Fruit fly (Drosophila melanogaster) whole organism, embryonic: ENCODE data around the gene Hasp.

Source experiments
- Antp ChIP-seq: fragments of 200-800 bp; sonication (Bioruptor generic); optimal IDR thresholded peaks from 3 replicates; lab custom pipeline; 2016; ENCODE audit warnings: missing biosample characterization, missing genetic modification characterization
- CG12391 ChIP-seq: fragments of 200-800 bp; sonication (Bioruptor generic); optimal IDR thresholded peaks from 3 replicates; lab custom pipeline; 2018; ENCODE audit warnings: missing biosample characterization, mild to moderate bottlenecking, missing genetic modification characterization, moderate library complexity
- CG13287 ChIP-seq: fragments of 200-800 bp; sonication (Bioruptor generic); IDR thresholded peaks from 2 replicates; pipeline ENCODE4 v1.3.6; 2022; ENCODE audit warnings: missing biosample characterization, missing genetic modification characterization; ENCODE audit not compliant: partially characterized antibody
- CG13296 ChIP-seq: fragments of 200-800 bp; sonication (Bioruptor generic); optimal IDR thresholded peaks from 3 replicates; lab custom pipeline; 2018; ENCODE audit warnings: missing biosample characterization, mild to moderate bottlenecking, missing genetic modification characterization
- CG15011 ChIP-seq: fragments of 200-800 bp; sonication (Bioruptor generic); optimal IDR thresholded peaks from 3 replicates; lab custom pipeline; 2018; ENCODE audit warnings: missing biosample characterization, mild to moderate bottlenecking, missing genetic modification characterization
- CG1529 ChIP-seq: fragments of 200-800 bp; sonication (Bioruptor generic); optimal IDR thresholded peaks from 3 replicates; lab custom pipeline; 2018; ENCODE audit warnings: missing biosample characterization, missing genetic modification characterization
- CG16779 ChIP-seq: fragments of 200-800 bp; sonication (Bioruptor generic); IDR thresholded peaks from 2 replicates; pipeline ENCODE4 v1.3.6; 2022; ENCODE audit warnings: missing biosample characterization, missing genetic modification characterization
- CG18476 ChIP-seq: fragments of 200-800 bp; sonication (Bioruptor generic); optimal IDR thresholded peaks from 2 replicates; lab custom pipeline; 2016; ENCODE audit warnings: missing biosample characterization, mild to moderate bottlenecking, missing genetic modification characterization
- CG2202 ChIP-seq: fragments of 200-800 bp; sonication (Bioruptor generic); optimal IDR thresholded peaks from 2 replicates; lab custom pipeline; 2018; ENCODE audit warnings: missing biosample characterization, mild to moderate bottlenecking, missing genetic modification characterization
- CG3065 ChIP-seq: fragments of 200-800 bp; sonication (Bioruptor generic); optimal IDR thresholded peaks from 2 replicates; lab custom pipeline; 2016; ENCODE audit warnings: missing biosample characterization, missing genetic modification characterization
- CG31441 ChIP-seq: fragments of 200-800 bp; sonication (Bioruptor generic); IDR thresholded peaks from 2 replicates; pipeline ENCODE4 v1.3.6; 2022; ENCODE audit warnings: missing biosample characterization, missing genetic modification characterization
- CG32532 ChIP-seq: fragments of 200-800 bp; sonication (Bioruptor generic); IDR thresholded peaks from 2 replicates; pipeline ENCODE4 v1.3.6; 2022; ENCODE audit warnings: missing biosample characterization, missing genetic modification characterization
- CG3281 ChIP-seq: fragments of 200-800 bp; sonication (Bioruptor generic); optimal IDR thresholded peaks from 3 replicates; lab custom pipeline; 2017; ENCODE audit warnings: missing biosample characterization, mild to moderate bottlenecking, missing genetic modification characterization
- CG4282 ChIP-seq: fragments of 200-800 bp; sonication (Bioruptor generic); optimal IDR thresholded peaks from 2 replicates; lab custom pipeline; 2016; ENCODE audit warnings: missing biosample characterization, missing genetic modification characterization
- CG5180 ChIP-seq: fragments of 200-800 bp; sonication (Bioruptor generic); optimal IDR thresholded peaks from 3 replicates; lab custom pipeline; 2017; ENCODE audit warnings: missing biosample characterization, missing genetic modification characterization, mild to moderate bottlenecking, moderate library complexity, missing genetic modification reagents
- CG7839 ChIP-seq: fragments of 200-800 bp; sonication (Bioruptor generic); optimal IDR thresholded peaks from 3 replicates; lab custom pipeline; 2018; ENCODE audit warnings: missing biosample characterization, mild to moderate bottlenecking, missing genetic modification characterization, moderate library complexity
- CG7963 ChIP-seq: fragments of 200-800 bp; sonication (Bioruptor generic); IDR thresholded peaks from 3 replicates; pipeline ENCODE4 v1.3.6; 2022; ENCODE audit warnings: missing biosample characterization, missing genetic modification characterization; ENCODE audit not compliant: partially characterized antibody
- CkIIα-i1 ChIP-seq: fragments of 200-800 bp; sonication (Bioruptor generic); IDR thresholded peaks from 2 replicates; pipeline ENCODE4 v1.3.6; 2022; ENCODE audit warnings: missing biosample characterization, missing genetic modification characterization
- Dll ChIP-seq: fragments of 200-800 bp; sonication (Bioruptor generic); IDR thresholded peaks from 4 replicates; pipeline ENCODE4 v1.3.6; 2022; ENCODE audit warnings: missing biosample characterization, missing genetic modification characterization; ENCODE audit not compliant: partially characterized antibody
- GATAe ChIP-seq: fragments of 200-800 bp; sonication (Bioruptor generic); conservative IDR thresholded peaks from 2 replicates; pipeline ENCODE4 v1.3.6; 2022; ENCODE audit warnings: missing biosample characterization, missing genetic modification characterization
- H15 ChIP-seq: fragments of 200-800 bp; sonication (Bioruptor generic); IDR thresholded peaks from 3 replicates; pipeline ENCODE4 v1.3.6; 2022; ENCODE audit warnings: missing biosample characterization, missing genetic modification characterization
- HHEX ChIP-seq: fragments of 200-800 bp; sonication (Bioruptor generic); optimal IDR thresholded peaks from 3 replicates; lab custom pipeline; 2017; ENCODE audit warnings: missing biosample characterization, mild to moderate bottlenecking, missing genetic modification characterization, missing genetic modification reagents
- HLH54F ChIP-seq: fragments of 200-800 bp; sonication (Bioruptor generic); optimal IDR thresholded peaks from 3 replicates; lab custom pipeline; 2016; ENCODE audit warnings: missing biosample characterization, missing genetic modification characterization
- Hmx ChIP-seq: fragments of 200-800 bp; sonication (Bioruptor generic); optimal IDR thresholded peaks from 2 replicates; lab custom pipeline; 2016; ENCODE audit warnings: missing biosample characterization, missing genetic modification characterization
- Hr3 ChIP-seq: fragments of 200-800 bp; sonication (Bioruptor generic); optimal IDR thresholded peaks from 3 replicates; lab custom pipeline; 2016; ENCODE audit warnings: missing biosample characterization, missing genetic modification characterization
- Hr78 ChIP-seq, 2 experiments: fragments of 200-800 bp in 1 of 2; fragments of >200 bp in 1 of 2; sonication (Bioruptor generic) in 1 of 2; optimal IDR thresholded peaks; 2 replicates each; lab custom pipeline; 2017 to 2019; ENCODE audit warnings: missing biosample characterization in 2 of 2, missing genetic modification characterization in 2 of 2, mild to moderate bottlenecking in 1 of 2, moderate library complexity in 1 of 2
- Mad ChIP-seq: fragments of 200-800 bp; sonication (Bioruptor generic); optimal IDR thresholded peaks from 2 replicates; lab custom pipeline; 2016; ENCODE audit warnings: missing biosample characterization, missing genetic modification characterization
- Ravus ChIP-seq: fragments of 200-800 bp; sonication (Bioruptor generic); IDR thresholded peaks from 2 replicates; pipeline ENCODE4 v1.3.6; 2022; ENCODE audit warnings: missing biosample characterization, missing genetic modification characterization
- amos ChIP-seq: fragments of 200-800 bp; sonication (Bioruptor generic); IDR thresholded peaks from 2 replicates; pipeline ENCODE4 v1.3.6; 2022; ENCODE audit warnings: missing biosample characterization, missing genetic modification characterization; ENCODE audit not compliant: partially characterized antibody
- br ChIP-seq: fragments of >200 bp; optimal IDR thresholded peaks from 2 replicates; lab custom pipeline; 2017
- chif ChIP-seq, 2 experiments: fragments of 200-800 bp; sonication (Bioruptor generic); optimal IDR thresholded peaks; 3 replicates each; lab custom pipeline; 2016; ENCODE audit warnings: missing biosample characterization in 2 of 2, missing genetic modification characterization in 2 of 2
- chinmo ChIP-seq: fragments of 200-800 bp; sonication (Bioruptor generic); IDR thresholded peaks from 4 replicates; pipeline ENCODE4 v1.3.6; 2022; ENCODE audit warnings: missing biosample characterization, missing genetic modification characterization; ENCODE audit not compliant: partially characterized antibody
- chm ChIP-seq: fragments of 200-800 bp; sonication (Bioruptor generic); IDR thresholded peaks from 2 replicates; pipeline ENCODE4 v1.3.6; 2022; ENCODE audit warnings: missing biosample characterization, missing genetic modification characterization
- crol ChIP-seq: fragments of 200-800 bp; sonication (Bioruptor generic); IDR thresholded peaks from 2 replicates; pipeline ENCODE4 v1.3.6; 2022; ENCODE audit warnings: missing biosample characterization, missing genetic modification characterization
- dm ChIP-seq: fragments of 200-800 bp; sonication (Bioruptor generic); optimal IDR thresholded peaks from 3 replicates; lab custom pipeline; 2016; ENCODE audit warnings: missing biosample characterization, missing genetic modification characterization
- dpn ChIP-seq, 2 experiments: fragments of 200-800 bp; sonication (Bioruptor generic); optimal IDR thresholded peaks; 3 replicates each; lab custom pipeline; 2016; ENCODE audit warnings: missing biosample characterization in 2 of 2, missing genetic modification characterization in 2 of 2
- esg ChIP-seq: fragments of 200-800 bp; sonication (Bioruptor generic); conservative IDR thresholded peaks from 2 replicates; pipeline ENCODE4 v1.3.6; 2022; ENCODE audit warnings: missing biosample characterization, missing genetic modification characterization
- fd102C ChIP-seq: fragments of 200-800 bp; sonication (Bioruptor generic); optimal IDR thresholded peaks from 2 replicates; lab custom pipeline; 2018; ENCODE audit warnings: missing biosample characterization, mild to moderate bottlenecking, missing genetic modification characterization, moderate library complexity
- h ChIP-seq: fragments of >200 bp; optimal IDR thresholded peaks from 2 replicates; lab custom pipeline; 2017
- jumu ChIP-seq: fragments of 200-800 bp; sonication (Bioruptor generic); optimal IDR thresholded peaks from 3 replicates; lab custom pipeline; 2016; ENCODE audit warnings: missing biosample characterization, missing genetic modification characterization
- kni ChIP-seq: fragments of 200-800 bp; sonication (Bioruptor generic); optimal IDR thresholded peaks from 3 replicates; lab custom pipeline; 2017; ENCODE audit warnings: mild to moderate bottlenecking, missing biosample characterization, missing genetic modification reagents, missing genetic modification characterization
- lmd ChIP-seq: fragments of 200-800 bp; sonication (Bioruptor generic); IDR thresholded peaks from 2 replicates; pipeline ENCODE4 v1.3.6; 2022; ENCODE audit warnings: missing biosample characterization, missing genetic modification characterization
- mirr ChIP-seq: fragments of 200-800 bp; sonication (Bioruptor generic); optimal IDR thresholded peaks from 3 replicates; lab custom pipeline; 2018; ENCODE audit warnings: missing biosample characterization, mild to moderate bottlenecking, missing genetic modification characterization
- odd ChIP-seq: fragments of 200-800 bp; sonication (Bioruptor generic); optimal IDR thresholded peaks from 2 replicates; lab custom pipeline; 2017; ENCODE audit warnings: missing biosample characterization, mild to moderate bottlenecking, missing genetic modification characterization
- peb ChIP-seq: fragments of 200-800 bp; sonication (Bioruptor generic); IDR thresholded peaks from 2 replicates; pipeline ENCODE4 v1.3.6; 2022; ENCODE audit warnings: missing biosample characterization, missing genetic modification characterization
- salm ChIP-seq: fragments of 200-800 bp; sonication (Bioruptor generic); optimal IDR thresholded peaks from 2 replicates; lab custom pipeline; 2018; ENCODE audit warnings: missing biosample characterization, mild to moderate bottlenecking, missing genetic modification characterization
- sim ChIP-seq: fragments of 200-800 bp; sonication (Bioruptor generic); IDR thresholded peaks from 2 replicates; pipeline ENCODE4 v1.3.6; 2022; ENCODE audit warnings: missing biosample characterization, missing genetic modification characterization
- slp2 ChIP-seq: fragments of 200-800 bp; sonication (Bioruptor generic); optimal IDR thresholded peaks from 2 replicates; lab custom pipeline; 2016; ENCODE audit warnings: missing biosample characterization, missing genetic modification characterization
- sqz ChIP-seq: fragments of 200-800 bp; sonication (Bioruptor generic); optimal IDR thresholded peaks from 3 replicates; lab custom pipeline; 2018; ENCODE audit warnings: missing biosample characterization, mild to moderate bottlenecking, missing genetic modification characterization
- tap ChIP-seq: fragments of 200-800 bp; optimal IDR thresholded peaks from 3 replicates; lab custom pipeline; 2019; ENCODE audit warnings: missing biosample characterization, mild to moderate bottlenecking, missing genetic modification characterization, moderate library complexity
- tgo ChIP-seq: fragments of 200-800 bp; sonication (Bioruptor generic); IDR thresholded peaks from 3 replicates; pipeline ENCODE4 v1.3.6; 2022; ENCODE audit warnings: missing biosample characterization, missing genetic modification characterization
- wor ChIP-seq: fragments of 200-800 bp; sonication (Bioruptor generic); IDR thresholded peaks from 2 replicates; pipeline ENCODE4 v1.3.6; 2022; ENCODE audit warnings: missing biosample characterization, missing genetic modification characterization

The Hasp gene

DNA sequence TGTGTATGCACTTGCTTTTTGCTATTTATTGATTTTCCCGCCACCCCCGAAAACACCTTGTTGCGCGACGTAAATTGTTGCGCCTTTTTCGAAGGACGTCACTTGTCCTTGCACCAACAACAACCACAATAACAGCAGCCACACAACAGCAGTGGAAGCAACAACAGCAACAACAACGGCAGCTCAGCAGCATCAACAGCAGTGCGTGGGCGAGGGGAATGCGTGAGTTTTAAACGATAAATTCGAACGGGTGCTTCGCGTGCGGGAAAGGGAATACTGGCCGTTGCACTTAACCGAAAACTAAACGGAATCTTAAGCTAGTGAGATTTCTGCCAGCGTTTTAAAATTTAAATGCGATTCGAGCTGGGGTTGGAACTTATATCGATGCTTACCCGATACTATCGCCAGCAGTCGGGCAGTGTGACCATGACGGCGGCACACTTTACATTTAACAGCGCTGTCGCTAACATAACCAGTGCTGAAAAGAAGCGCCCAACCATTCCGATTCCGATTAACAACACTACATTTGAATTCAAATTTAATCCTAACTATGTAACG is 8.6 kb downstream of the Hasp start, which contains the start of gene cyst (continued):
- TF ChIP-seq CG4282 (GFP tag; lab: Kevin White, UChicago): peak; percentile 10
- TF ChIP-seq CG3281 (GFP tag; lab: Kevin White, UChicago): peak; percentile 31
- no peak for TF ChIP-seq CG16779 (GFP tag; lab: Robert Waterston, UW)
- TF ChIP-seq esg (GFP tag; lab: Robert Waterston, UW): no peak
- no peak for TF ChIP-seq CG18476 (GFP tag; lab: Kevin White, UChicago)
- peak; percentile 97 for TF ChIP-seq Dll
- no peak for TF ChIP-seq CG15011 (GFP tag; lab: Kevin White, UChicago)
- no peak for TF ChIP-seq chm (GFP tag; lab: Robert Waterston, UW)
- no peak for TF ChIP-seq GATAe (GFP tag; lab: Robert Waterston, UW)
- no peak for TF ChIP-seq sim (GFP tag; lab: Robert Waterston, UW)
- no peak for TF ChIP-seq salm
- no peak for TF ChIP-seq CG13296 (GFP tag; lab: Kevin White, UChicago)
- peak; percentile 92 for TF ChIP-seq CG13287 (GFP tag; lab: Robert Waterston, UW)
- no peak for TF ChIP-seq CG2202 (tag; lab: Kevin White, UChicago)
- TF ChIP-seq br (lab: Kevin White, UChicago): no peak
- TF ChIP-seq odd (GFP tag; lab: Kevin White, UChicago): no peak
- no peak for TF ChIP-seq Hr78 (GFP tag; optimal IDR thresholded peaks at IDR 0.05; lab: Kevin White, UChicago)
- no peak for TF ChIP-seq slp2 (GFP tag; lab: Kevin White, UChicago)
- no peak for TF ChIP-seq CG3065 (GFP tag; lab: Kevin White, UChicago)
- no peak for TF ChIP-seq h (lab: Kevin White, UChicago)
- peak; percentile 57 for TF ChIP-seq HLH54F (GFP tag; lab: Kevin White, UChicago)
- TF ChIP-seq CG7839: no peak
- peak; percentile 40 for TF ChIP-seq CG32532 (GFP tag; lab: Robert Waterston, UW)
- no peak for TF ChIP-seq fd102C (GFP tag; lab: Kevin White, UChicago)
- peak; percentile 64 for TF ChIP-seq Antp (GFP tag; lab: Kevin White, UChicago)
- peak; percentile 97 for TF ChIP-seq amos (GFP tag; lab: Robert Waterston, UW)
- TF ChIP-seq Ravus (GFP tag; lab: Robert Waterston, UW): no peak
- no peak; the same call in 1 of the 2 replicates for TF ChIP-seq lmd (GFP tag; lab: Robert Waterston, UW)
- no peak for TF ChIP-seq CG31441
- TF ChIP-seq sqz (GFP tag; lab: Kevin White, UChicago): no peak
- no peak for TF ChIP-seq HHEX (GFP tag; lab: Kevin White, UChicago)
- peak; percentile 36 for TF ChIP-seq dm (GFP tag; lab: Kevin White, UChicago)
- TF ChIP-seq tgo (GFP tag; lab: Robert Waterston, UW): no peak
- peak; percentile 14 for TF ChIP-seq Mad
- no peak for TF ChIP-seq peb
- TF ChIP-seq jumu (GFP tag; lab: Kevin White, UChicago): peak; percentile 42
- TF ChIP-seq crol: peak; percentile 72
- peak; percentile 39 to 54 for TF ChIP-seq dpn (GFP tag; optimal IDR thresholded peaks at IDR 0.05; lab: Kevin White, UChicago)
- no peak for TF ChIP-seq tap
- peak; percentile 90 for TF ChIP-seq chinmo (GFP tag; lab: Robert Waterston, UW)
- peak; percentile 95 for TF ChIP-seq CG7963 (GFP tag; lab: Robert Waterston, UW)
- TF ChIP-seq kni (GFP tag; lab: Kevin White, UChicago): no peak
- peak; percentile 7 for TF ChIP-seq CG12391 (tag; lab: Kevin White, UChicago)
- no peak for TF ChIP-seq mirr
- TF ChIP-seq CG1529 (GFP tag; lab: Kevin White, UChicago): no peak
- TF ChIP-seq Hmx (GFP tag; lab: Kevin White, UChicago): no peak
- no peak for TF ChIP-seq CG5180 (GFP tag; lab: Kevin White, UChicago)
- no peak for TF ChIP-seq H15 (GFP tag; lab: Robert Waterston, UW)
- no peak for TF ChIP-seq Hr3
- TF ChIP-seq CkIIα-i1 (GFP tag; lab: Robert Waterston, UW): no peak
- TF ChIP-seq chif (GFP tag; optimal IDR thresholded peaks at IDR 0.05; lab: Kevin White, UChicago): no peak
- TF ChIP-seq wor (GFP tag; lab: Robert Waterston, UW): no peak
